Worm (Caenorhabditis elegans): ENCODE data around the gene F14B8.4.

- TF ChIP-seq pha-4 (tag; optimal IDR thresholded peaks at IDR 0.05) = no peak
- no peak for TF ChIP-seq unc-86 (tag; optimal IDR thresholded peaks at IDR 0.05)
- no peak for TF ChIP-seq elt-2 (tag; optimal IDR thresholded peaks at IDR 0.05)
- no peak for TF ChIP-seq C08G9.2 (tag; optimal IDR thresholded peaks at IDR 0.05)
- TF ChIP-seq ceh-24 (tag; optimal IDR thresholded peaks at IDR 0.05) = no peak
- no peak for TF ChIP-seq T23F11.4 (GFP tag; optimal IDR thresholded peaks at IDR 0.05)
- TF ChIP-seq syd-9 (tag; optimal IDR thresholded peaks at IDR 0.05) = no peak
- TF ChIP-seq fkh-10 (GFP tag; optimal IDR thresholded peaks at IDR 0.05) = no peak
- TF ChIP-seq sdc-2 (tag; optimal IDR thresholded peaks at IDR 0.05) = no peak
- no peak for TF ChIP-seq ttx-3 (tag; optimal IDR thresholded peaks at IDR 0.05)
- TF ChIP-seq ceh-19 (GFP tag; optimal IDR thresholded peaks at IDR 0.05) = no peak
- no peak for TF ChIP-seq nhr-11 (tag; optimal IDR thresholded peaks at IDR 0.05)
- no peak for TF ChIP-seq ceh-34 (tag; optimal IDR thresholded peaks at IDR 0.05)
Observed at ce11 chrX:6875273-6875672, 24.5 kb downstream of the F14B8.4 start.
